Fruit fly (Drosophila melanogaster) whole organism, prepupa: Measurements from ENCODE around the gene CG11726.

Experiments used
- Blimp-1 ChIP-seq: fragments of 200-800 bp; sonication (Bioruptor generic); optimal IDR thresholded peaks from 3 replicates; lab custom pipeline; 2017; ENCODE audit warnings: missing biosample characterization, missing genetic modification characterization, mild to moderate bottlenecking, moderate library complexity, missing genetic modification reagents
- CG10669 ChIP-seq: fragments of 200-800 bp; sonication (Bioruptor generic); optimal IDR thresholded peaks from 3 replicates; lab custom pipeline; 2018; ENCODE audit warnings: missing biosample characterization, mild to moderate bottlenecking, missing genetic modification characterization, moderate library complexity
- CG11294 ChIP-seq: fragments of 200-800 bp; sonication (Bioruptor generic); IDR thresholded peaks from 2 replicates; pipeline ENCODE4 v1.3.6; 2022; ENCODE audit warnings: missing biosample characterization, missing genetic modification characterization
- CG11902 ChIP-seq: fragments of 200-800 bp; sonication (Bioruptor generic); optimal IDR thresholded peaks from 3 replicates; lab custom pipeline; 2016; ENCODE audit warnings: missing biosample characterization, missing genetic modification characterization
- CG15336 ChIP-seq: fragments of 200-800 bp; sonication (Bioruptor generic); IDR thresholded peaks from 2 replicates; pipeline ENCODE4 v1.3.6; 2022; ENCODE audit warnings: missing biosample characterization, missing genetic modification characterization
- CG32006 ChIP-seq: fragments of 200-800 bp; sonication (Bioruptor generic); optimal IDR thresholded peaks from 3 replicates; lab custom pipeline; 2017; ENCODE audit warnings: missing biosample characterization, mild to moderate bottlenecking, missing genetic modification characterization
- CG34406 ChIP-seq: fragments of 200-800 bp; sonication (Bioruptor generic); optimal IDR thresholded peaks from 3 replicates; lab custom pipeline; 2016; ENCODE audit warnings: missing biosample characterization, missing genetic modification characterization
- CG3919 ChIP-seq: fragments of 200-800 bp; sonication (Bioruptor generic); optimal IDR thresholded peaks from 3 replicates; lab custom pipeline; 2016; ENCODE audit warnings: missing biosample characterization, missing genetic modification characterization
- CG4318 ChIP-seq: fragments of 200-800 bp; sonication (Bioruptor generic); optimal IDR thresholded peaks from 3 replicates; lab custom pipeline; 2017; ENCODE audit warnings: missing biosample characterization, mild to moderate bottlenecking, missing genetic modification characterization
- CG6163 ChIP-seq: fragments of 200-800 bp; sonication (Bioruptor generic); IDR thresholded peaks from 3 replicates; pipeline ENCODE4 v1.3.6; 2022; ENCODE audit warnings: missing biosample characterization, missing genetic modification characterization
- CG6792 ChIP-seq: fragments of 200-800 bp; sonication (Bioruptor generic); optimal IDR thresholded peaks from 3 replicates; lab custom pipeline; 2016; ENCODE audit warnings: missing biosample characterization, missing genetic modification characterization
- CG6808 ChIP-seq: fragments of 200-800 bp; sonication (Bioruptor generic); optimal IDR thresholded peaks from 3 replicates; lab custom pipeline; 2017; ENCODE audit warnings: missing biosample characterization, missing genetic modification characterization, mild to moderate bottlenecking, moderate library complexity, missing genetic modification reagents
- CG6854 ChIP-seq: fragments of 200-800 bp; sonication (Bioruptor generic); optimal IDR thresholded peaks from 2 replicates; lab custom pipeline; 2017; ENCODE audit warnings: missing biosample characterization, mild to moderate bottlenecking, missing genetic modification characterization
- CG8319 ChIP-seq: fragments of 200-800 bp; sonication (Bioruptor generic); optimal IDR thresholded peaks from 3 replicates; lab custom pipeline; 2016; ENCODE audit warnings: missing biosample characterization, missing genetic modification characterization
- CG8632 ChIP-seq: fragments of 200-800 bp; sonication (Bioruptor generic); optimal IDR thresholded peaks from 3 replicates; lab custom pipeline; 2016; ENCODE audit warnings: missing biosample characterization, missing genetic modification characterization
- CG9139 ChIP-seq: fragments of 200-800 bp; sonication (Bioruptor generic); optimal IDR thresholded peaks from 3 replicates; lab custom pipeline; 2017; ENCODE audit warnings: missing biosample characterization, mild to moderate bottlenecking, missing genetic modification characterization
- Eip75B ChIP-seq: fragments of 200-800 bp; sonication (Bioruptor generic); optimal IDR thresholded peaks from 3 replicates; lab custom pipeline; 2016; ENCODE audit warnings: missing biosample characterization, missing genetic modification characterization
- Eip93F ChIP-seq: fragments of 200-800 bp; sonication (Bioruptor generic); optimal IDR thresholded peaks from 2 replicates; lab custom pipeline; 2016; ENCODE audit warnings: missing biosample characterization, mild to moderate bottlenecking, missing genetic modification characterization
- Ets21C ChIP-seq: fragments of 200-800 bp; sonication (Bioruptor generic); optimal IDR thresholded peaks from 3 replicates; lab custom pipeline; 2016; ENCODE audit warnings: missing biosample characterization, missing genetic modification characterization
- Ets96B ChIP-seq: fragments of 200-800 bp; optimal IDR thresholded peaks from 2 replicates; lab custom pipeline; 2019; ENCODE audit warnings: missing biosample characterization, mild to moderate bottlenecking, missing genetic modification characterization, moderate library complexity
- Gug ChIP-seq: fragments of 200-800 bp; sonication (Bioruptor generic); IDR thresholded peaks from 2 replicates; pipeline ENCODE4 v1.3.6; 2022; ENCODE audit warnings: missing biosample characterization, missing genetic modification characterization
- Hr39 ChIP-seq: fragments of 200-800 bp; sonication (Bioruptor generic); optimal IDR thresholded peaks from 2 replicates; lab custom pipeline; 2016; ENCODE audit warnings: missing biosample characterization, missing genetic modification characterization
- Hr4 ChIP-seq: fragments of 200-800 bp; sonication (Bioruptor generic); optimal IDR thresholded peaks from 3 replicates; lab custom pipeline; 2016; ENCODE audit warnings: missing biosample characterization, missing genetic modification characterization
- Met ChIP-seq: fragments of 200-800 bp; sonication (Bioruptor generic); optimal IDR thresholded peaks from 3 replicates; lab custom pipeline; 2016; ENCODE audit warnings: missing biosample characterization, missing genetic modification characterization
- OdsH ChIP-seq: fragments of 200-800 bp; sonication (Bioruptor generic); optimal IDR thresholded peaks from 3 replicates; lab custom pipeline; 2016; ENCODE audit warnings: missing biosample characterization, missing genetic modification characterization
- Sox102F ChIP-seq: fragments of 200-800 bp; sonication (Bioruptor generic); optimal IDR thresholded peaks from 2 replicates; lab custom pipeline; 2016; ENCODE audit warnings: missing biosample characterization, mild to moderate bottlenecking, missing genetic modification characterization
- Sox15 ChIP-seq: fragments of 200-800 bp; sonication (Bioruptor generic); optimal IDR thresholded peaks from 3 replicates; lab custom pipeline; 2016; ENCODE audit warnings: missing biosample characterization, missing genetic modification characterization
- achi ChIP-seq: fragments of 200-800 bp; sonication (Bioruptor generic); optimal IDR thresholded peaks from 3 replicates; lab custom pipeline; 2016; ENCODE audit warnings: missing biosample characterization, missing genetic modification characterization
- acj6 ChIP-seq: fragments of 200-800 bp; sonication (Bioruptor generic); optimal IDR thresholded peaks from 3 replicates; lab custom pipeline; 2016; ENCODE audit warnings: missing biosample characterization, missing genetic modification characterization
- cyc ChIP-seq: fragments of 200-800 bp; sonication (Bioruptor generic); optimal IDR thresholded peaks from 3 replicates; lab custom pipeline; 2016; ENCODE audit warnings: missing biosample characterization, missing genetic modification characterization
- dac ChIP-seq: fragments of 200-800 bp; sonication (Bioruptor generic); optimal IDR thresholded peaks from 2 replicates; lab custom pipeline; 2017; ENCODE audit warnings: missing biosample characterization, mild to moderate bottlenecking, missing genetic modification characterization
- dsx ChIP-seq: fragments of 200-800 bp; optimal IDR thresholded peaks from 3 replicates; lab custom pipeline; 2019; ENCODE audit warnings: missing biosample characterization, mild to moderate bottlenecking, missing genetic modification characterization, moderate library complexity; ENCODE audit not compliant: poor library complexity, severe bottlenecking
- eg ChIP-seq: fragments of 200-800 bp; sonication (Bioruptor generic); IDR thresholded peaks from 3 replicates; pipeline ENCODE4 v1.3.6; 2022; ENCODE audit warnings: missing biosample characterization, missing genetic modification characterization
- fd59A ChIP-seq: fragments of 200-800 bp; sonication (Bioruptor generic); optimal IDR thresholded peaks from 2 replicates; lab custom pipeline; 2017; ENCODE audit warnings: missing biosample characterization, mild to moderate bottlenecking, missing genetic modification characterization, missing genetic modification reagents
- fd85E ChIP-seq: fragments of 200-800 bp; sonication (Bioruptor generic); optimal IDR thresholded peaks from 3 replicates; lab custom pipeline; 2016; ENCODE audit warnings: missing biosample characterization, missing genetic modification characterization
- fkh ChIP-seq: fragments of 200-800 bp; sonication (Bioruptor generic); optimal IDR thresholded peaks from 3 replicates; lab custom pipeline; 2017; ENCODE audit warnings: missing biosample characterization, mild to moderate bottlenecking, missing genetic modification characterization, moderate library complexity
- lz ChIP-seq: fragments of 200-800 bp; sonication (Bioruptor generic); optimal IDR thresholded peaks from 3 replicates; lab custom pipeline; 2016; ENCODE audit warnings: missing biosample characterization, missing genetic modification characterization
- net ChIP-seq: fragments of 200-800 bp; sonication (Bioruptor generic); optimal IDR thresholded peaks from 3 replicates; lab custom pipeline; 2016; ENCODE audit warnings: missing biosample characterization, missing genetic modification characterization
- pdm3 ChIP-seq: fragments of 200-800 bp; sonication (Bioruptor generic); optimal IDR thresholded peaks from 3 replicates; lab custom pipeline; 2016; ENCODE audit warnings: missing biosample characterization, missing genetic modification characterization
- salr ChIP-seq, 2 experiments: fragments of 200-800 bp; sonication (Bioruptor generic); optimal IDR thresholded peaks; 3 replicates each; lab custom pipeline; 2016 to 2018; ENCODE audit warnings: missing biosample characterization in 2 of 2, missing genetic modification characterization in 2 of 2, mild to moderate bottlenecking in 1 of 2
- spab ChIP-seq: fragments of 200-800 bp; sonication (Bioruptor generic); optimal IDR thresholded peaks from 2 replicates; lab custom pipeline; 2017; ENCODE audit warnings: missing biosample characterization, mild to moderate bottlenecking, missing genetic modification characterization, missing genetic modification reagents
- ss ChIP-seq, 2 experiments: fragments of 200-800 bp; sonication (Bioruptor generic); optimal IDR thresholded peaks; 2 replicates in 1 of 2; 3 replicates in 1 of 2; lab custom pipeline; 2017 to 2018; ENCODE audit warnings: mild to moderate bottlenecking in 2 of 2, missing biosample characterization in 2 of 2, missing genetic modification characterization in 2 of 2, moderate library complexity in 1 of 2
- svp ChIP-seq: fragments of 200-800 bp; sonication (Bioruptor generic); peaks from one replicate; lab custom pipeline; 2016; ENCODE audit warnings: missing biosample characterization, missing genetic modification characterization
- topi ChIP-seq: fragments of 200-800 bp; sonication (Bioruptor generic); optimal IDR thresholded peaks from 3 replicates; lab custom pipeline; 2016; ENCODE audit warnings: missing biosample characterization, missing genetic modification characterization
- vri ChIP-seq: fragments of 200-800 bp; sonication (Bioruptor generic); optimal IDR thresholded peaks from 3 replicates; lab custom pipeline; 2016; ENCODE audit warnings: missing biosample characterization, mild to moderate bottlenecking, missing genetic modification characterization

CG11726 gene

DNA sequence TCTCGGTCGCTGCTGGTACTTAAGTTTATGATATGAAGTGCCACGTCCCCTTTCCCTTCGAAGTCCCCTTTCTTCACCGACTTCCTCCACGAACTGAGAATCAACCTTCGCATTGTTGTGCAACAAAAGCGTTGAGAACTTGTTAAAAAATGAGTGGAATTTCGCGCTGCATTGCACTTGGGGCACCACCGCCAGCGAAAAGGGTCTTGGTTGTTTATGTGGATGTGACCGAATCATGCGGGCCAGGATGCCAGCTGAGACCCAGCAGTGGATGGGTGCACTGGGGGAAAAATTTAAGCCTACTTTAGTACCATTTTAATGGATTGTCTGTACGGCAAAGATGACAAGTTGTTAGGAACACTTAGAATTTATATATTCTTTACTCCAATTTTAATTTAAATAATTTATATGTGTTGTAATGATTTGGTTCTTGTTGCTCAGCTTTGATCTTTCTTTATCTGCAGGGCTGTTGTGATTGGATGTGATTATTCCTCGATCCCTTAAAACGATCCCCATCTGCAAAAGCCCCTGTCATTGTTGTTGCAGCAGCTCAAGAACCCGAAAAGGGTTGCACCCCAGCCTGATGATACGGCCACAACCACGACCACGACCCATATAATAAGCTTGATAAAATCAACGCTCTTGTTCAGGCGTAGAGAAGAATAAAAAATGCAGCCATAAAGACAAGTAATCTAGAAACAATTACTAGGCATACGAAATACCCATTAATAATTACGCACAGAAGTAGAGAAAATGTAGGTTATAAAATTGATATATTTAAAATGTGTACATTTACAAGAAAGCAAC lies 12.3 kb upstream of the CG11726 start (continued):
- TF ChIP-seq CG8319 (GFP tag; lab: Kevin White, UChicago), result no peak
- no peak for TF ChIP-seq fd59A
- peak; percentile 42 for TF ChIP-seq Sox15
- peak; percentile 19 for TF ChIP-seq spab (GFP tag; lab: Kevin White, UChicago)
- TF ChIP-seq fd85E (GFP tag; lab: Kevin White, UChicago), result no peak
- peak; percentile 32 for TF ChIP-seq CG10669 (GFP tag; lab: Kevin White, UChicago)
- TF ChIP-seq OdsH (GFP tag; lab: Kevin White, UChicago), result peak; percentile 49
- TF ChIP-seq CG6792 (GFP tag; lab: Kevin White, UChicago), result peak; percentile 49
- no peak for TF ChIP-seq CG11902 (GFP tag; lab: Kevin White, UChicago)
- no peak for TF ChIP-seq Eip75B (GFP tag; lab: Kevin White, UChicago)
- peak; percentile 43 for TF ChIP-seq lz (GFP tag; lab: Kevin White, UChicago)
- peak; percentile 30 for TF ChIP-seq Ets96B (tag; lab: Kevin White, UChicago)
- peak; percentile 25 for TF ChIP-seq Sox102F (GFP tag; lab: Kevin White, UChicago)
- TF ChIP-seq dac (GFP tag; lab: Kevin White, UChicago), result no peak
- TF ChIP-seq CG3919 (GFP tag; lab: Kevin White, UChicago), result peak; percentile 58
- no peak for TF ChIP-seq CG15336
- TF ChIP-seq CG11294 (GFP tag; lab: Robert Waterston, UW), result no peak

DNA sequence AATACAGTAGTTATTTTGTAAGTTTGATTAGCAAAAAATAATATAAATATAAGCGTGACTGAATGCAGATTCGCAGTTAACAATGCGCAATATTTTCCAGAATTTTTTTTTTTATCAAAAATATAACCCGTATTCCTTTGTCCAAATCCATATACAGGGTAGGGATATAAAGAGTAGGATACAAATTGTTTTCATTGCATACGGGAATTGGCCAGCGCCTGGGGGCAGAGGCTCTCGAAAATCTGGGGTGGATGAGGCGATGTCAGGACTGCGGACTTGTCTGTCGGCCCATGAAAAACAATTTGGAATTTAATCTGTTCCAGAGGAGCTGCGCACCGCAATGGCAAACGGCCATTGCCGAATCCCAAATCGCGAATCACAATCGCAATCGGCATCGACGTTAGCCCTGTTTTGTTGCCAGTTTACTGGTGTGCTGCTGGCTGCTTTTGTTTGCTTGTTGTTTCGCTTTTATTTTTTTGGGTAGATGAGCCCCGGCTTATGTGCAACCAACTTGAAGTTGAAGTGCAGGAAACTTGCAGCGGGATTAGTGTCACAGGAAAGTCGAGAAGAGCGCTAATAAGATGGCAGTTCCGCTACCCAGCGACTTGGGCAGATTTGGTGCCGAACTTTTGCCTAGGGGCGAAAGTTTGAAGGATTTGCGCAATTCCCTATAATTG lies 11.6 kb upstream of the CG11726 start:
- TF ChIP-seq CG11294 (GFP tag; lab: Robert Waterston, UW) (no peak), acj6 (GFP tag; lab: Kevin White, UChicago) (no peak), Hr4 (GFP tag; lab: Kevin White, UChicago) (no peak), eg (GFP tag; lab: Robert Waterston, UW) (no peak), CG6163 (GFP tag; lab: Robert Waterston, UW) (no peak), CG4318 (GFP tag; lab: Kevin White, UChicago) (no peak), lz (GFP tag; lab: Kevin White, UChicago) (no peak), CG10669 (GFP tag; lab: Kevin White, UChicago) (peak; percentile 64), svp (GFP tag; lab: Kevin White, UChicago) (peak; percentile 77), salr (GFP tag; optimal IDR thresholded peaks at IDR 0.05; lab: Kevin White, UChicago) (peak in 1 of 2 experiments; percentile 46), topi (GFP tag; lab: Kevin White, UChicago) (peak; percentile 68), dsx (GFP tag; lab: Kevin White, UChicago) (peak; percentile 57), CG9139 (no peak), vri (no peak), dac (GFP tag; lab: Kevin White, UChicago) (no peak), pdm3 (GFP tag; lab: Kevin White, UChicago) (peak; percentile 13), CG8632 (GFP tag; lab: Kevin White, UChicago) (peak; percentile 28), net (GFP tag; lab: Kevin White, UChicago) (no peak), CG34406 (GFP tag; lab: Kevin White, UChicago) (peak; percentile 15), fkh (no peak), Met (GFP tag; lab: Kevin White, UChicago) (peak; percentile 49), ss (GFP tag; optimal IDR thresholded peaks at IDR 0.05; lab: Kevin White, UChicago) (peak in 1 of 2 experiments; percentile 65), CG3919 (GFP tag; lab: Kevin White, UChicago) (no peak), Blimp-1 (GFP tag; lab: Kevin White, UChicago) (no peak), fd59A (peak; percentile 46), CG6854 (no peak), Ets21C (GFP tag; lab: Kevin White, UChicago) (no peak), Eip93F (GFP tag; lab: Kevin White, UChicago) (no peak), cyc (GFP tag; lab: Kevin White, UChicago) (peak; percentile 3), CG11902 (GFP tag; lab: Kevin White, UChicago) (no peak), Ets96B (tag; lab: Kevin White, UChicago) (peak; percentile 58), achi (peak; percentile 11), CG32006 (GFP tag; lab: Kevin White, UChicago) (no peak), CG6808 (GFP tag; lab: Kevin White, UChicago) (peak; percentile 46), Gug (GFP tag; lab: Robert Waterston, UW) (no peak), Sox15 (no peak), CG8319 (GFP tag; lab: Kevin White, UChicago) (no peak), Hr39 (GFP tag; lab: Kevin White, UChicago) (peak; percentile 7)
